Fruit fly (Drosophila melanogaster): ENCODE data around the gene Pgd.

DNA sequence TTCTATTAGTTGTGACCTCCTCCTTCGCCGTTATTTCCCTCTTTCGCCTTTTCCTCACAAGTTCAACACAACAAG lies 6.8 kb upstream of the Pgd start, which contains the start of gene ph-p:
- no peak for TF ChIP-seq ovo (GFP tag; optimal IDR thresholded peaks at IDR 0.05)
- no peak for TF ChIP-seq Crg-1 (GFP tag; optimal IDR thresholded peaks at IDR 0.05)
- no peak for TF ChIP-seq CG14711 (tag; optimal IDR thresholded peaks at IDR 0.05)
- TF ChIP-seq toe (GFP tag; optimal IDR thresholded peaks at IDR 0.05), result no peak
- TF ChIP-seq CG7101 (tag; optimal IDR thresholded peaks at IDR 0.05), result no peak

Data from whole organism, adult.